Worm (Caenorhabditis elegans): Measurements from ENCODE around the gene B0252.1.

The B0252.1 gene

DNA sequence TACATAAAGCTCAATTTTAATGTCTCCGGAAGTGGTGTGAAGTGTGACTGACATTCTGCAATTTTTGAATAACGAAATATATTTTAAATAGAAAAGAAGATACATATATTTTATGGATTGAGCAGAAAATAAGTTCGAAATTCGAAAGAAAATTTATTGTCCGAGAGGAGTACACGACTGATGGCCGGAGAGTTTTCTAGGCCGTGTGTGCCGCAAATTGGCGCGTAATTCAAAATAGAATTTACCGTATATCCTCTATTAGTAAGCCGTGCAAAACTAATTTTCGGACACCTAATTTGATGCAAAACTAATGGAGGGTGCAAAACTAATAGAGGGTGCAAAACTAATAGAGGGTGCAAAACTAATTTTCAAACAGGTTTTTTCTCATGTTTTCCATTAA lies 6.2 kb upstream of the B0252.1 start, which contains the start of gene cyn-10 (continued):
- TF ChIP-seq mes-2 (tag; optimal IDR thresholded peaks at IDR 0.05; ENCODE audit: poor library complexity, severe bottlenecking) (peak; percentile 100), nhr-237 (tag; optimal IDR thresholded peaks at IDR 0.05) (no peak), nhr-102 (tag; optimal IDR thresholded peaks at IDR 0.05) (peak; percentile 66), ZK337.2 (GFP tag; IDR thresholded peaks at IDR 0.05) (peak; percentile 98), T26A8.4 (GFP tag; IDR thresholded peaks at IDR 0.05) (peak; percentile 77; the same call in 1 of the 2 replicates), aha-1 (tag) (peak; percentile 99), zfp-3 (GFP tag; conservative IDR thresholded peaks at IDR 0.05) (peak; percentile 76; the same call in 1 of the 2 replicates), dmd-6 (GFP tag; IDR thresholded peaks at IDR 0.05) (peak; percentile 83)

ce11 chrII:6915875-6916274 lies 3.6 kb upstream of the B0252.1 start, which contains the start of gene B0252.8:
Gene B0252.8 (plus strand): TSS chrII:6916166.
- TF ChIP-seq zfp-3 (GFP tag; conservative IDR thresholded peaks at IDR 0.05) (no peak), vab-7 (GFP tag; IDR thresholded peaks at IDR 0.05) (no peak)

DNA sequence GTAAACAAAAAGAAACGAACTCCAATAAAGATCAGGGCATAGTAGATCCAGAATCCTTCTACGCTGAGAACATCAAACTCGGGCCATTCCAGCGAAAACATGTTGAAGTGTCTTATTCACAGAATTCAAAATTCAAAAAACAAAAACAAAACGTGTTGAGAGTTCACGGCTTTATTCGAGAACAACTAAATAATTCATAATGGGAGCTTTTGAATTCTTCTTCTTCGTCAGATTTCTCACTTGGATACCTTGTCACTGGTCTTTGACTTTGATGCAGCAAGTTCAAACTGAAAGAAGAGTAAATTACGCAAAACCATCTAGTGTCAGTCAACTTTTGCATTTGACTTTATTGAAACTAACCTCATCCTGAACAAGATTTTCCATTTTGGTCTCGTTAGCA lies 1.8 kb upstream of the B0252.1 start, which contains the start of gene B0252.11:
TSS of gene B0252.11 (minus strand) at position 101 of the 400 bp plus-strand sequence.
- TF ChIP-seq aha-1 (tag) (peak; percentile 42), zfp-3 (GFP tag; conservative IDR thresholded peaks at IDR 0.05) (no peak)

DNA sequence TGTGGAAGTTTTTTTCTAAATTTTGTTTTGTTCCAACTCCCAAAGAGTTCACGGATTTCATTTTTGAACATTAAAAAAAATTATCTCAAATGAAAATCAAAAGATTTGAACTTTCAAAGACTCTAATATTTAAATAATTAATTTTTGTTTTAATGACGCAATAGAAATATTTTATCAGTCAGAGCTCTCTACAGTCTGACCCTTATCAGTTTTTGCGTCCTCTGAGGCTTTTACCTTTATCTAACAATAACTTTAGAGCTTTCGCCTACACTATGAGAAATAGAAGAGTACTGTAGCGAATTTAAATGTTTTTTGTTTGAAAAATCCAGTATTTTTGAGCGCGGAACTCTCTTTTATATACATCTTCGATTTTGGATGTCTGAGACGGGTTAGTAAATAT lies 618 bp upstream of the B0252.1 start, which contains the start of gene B0252.5:
TSS of gene B0252.5 (minus strand) at position 17 of the 400 bp plus-strand sequence.
- no peak for TF ChIP-seq php-3 (GFP tag; IDR thresholded peaks at IDR 0.05)
- TF ChIP-seq daf-16 (GFP tag; optimal IDR thresholded peaks at IDR 0.05): no peak
- peak; percentile 27 for TF ChIP-seq daf-16 (tag; optimal IDR thresholded peaks at IDR 0.05)
- TF ChIP-seq snpc-1.2 (GFP tag; IDR thresholded peaks at IDR 0.05): no peak
- no peak for TF ChIP-seq hlh-11 (tag; optimal IDR thresholded peaks at IDR 0.05)
- TF ChIP-seq zfp-2 (tag; optimal IDR thresholded peaks at IDR 0.05): no peak
- TF ChIP-seq Y5F2A.4 (GFP tag; optimal IDR thresholded peaks at IDR 0.05): no peak
- no peak for TF ChIP-seq nhr-102 (tag; optimal IDR thresholded peaks at IDR 0.05)
- peak; percentile 77 for TF ChIP-seq pqm-1 (tag; optimal IDR thresholded peaks at IDR 0.05)

ce11 chrII:6923792-6924191 lies 4.3 kb downstream of the B0252.1 start:
- TF ChIP-seq nhr-77 (tag; optimal IDR thresholded peaks at IDR 0.05): no peak
- no peak for TF ChIP-seq Y105C5A.15 (GFP tag; IDR thresholded peaks at IDR 0.05)
- no peak for TF ChIP-seq snpc-4 (tag; optimal IDR thresholded peaks at IDR 0.05)
- TF ChIP-seq ztf-7 (tag; optimal IDR thresholded peaks at IDR 0.05): no peak
- TF ChIP-seq ceh-44 (GFP tag; IDR thresholded peaks at IDR 0.05): no peak
- no peak for TF ChIP-seq attf-4 (tag; optimal IDR thresholded peaks at IDR 0.05)
- no peak for TF ChIP-seq unc-62 (GFP tag; optimal IDR thresholded peaks at IDR 0.05 in 1 of 2)
- TF ChIP-seq unc-62 (tag; optimal IDR thresholded peaks at IDR 0.05): no peak
- TF ChIP-seq lsy-2 (tag; optimal IDR thresholded peaks at IDR 0.05): no peak

DNA sequence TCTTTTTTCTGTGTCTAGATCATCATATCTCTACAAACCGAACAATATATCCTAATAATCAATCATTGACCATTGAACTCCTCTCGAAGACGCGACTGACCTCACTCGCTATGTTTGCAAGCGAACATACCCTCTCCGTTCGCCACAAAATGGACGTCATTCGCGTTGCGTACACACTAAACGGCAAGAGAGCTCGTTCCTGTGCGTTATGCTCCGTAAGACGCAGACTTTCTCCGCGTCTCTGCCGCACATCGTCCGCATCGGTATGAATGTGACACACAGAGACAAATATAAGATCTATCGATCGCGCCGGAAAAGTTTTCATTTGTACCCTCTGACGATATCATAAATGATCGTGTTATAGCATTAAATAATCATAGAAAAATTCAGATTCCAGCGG lies 6.6 kb downstream of the B0252.1 start:
- TF ChIP-seq hif-1 (tag; optimal IDR thresholded peaks at IDR 0.05) (no peak), madf-9 (GFP tag; conservative IDR thresholded peaks at IDR 0.05) (peak; percentile 81), ceh-62 (tag; optimal IDR thresholded peaks at IDR 0.05) (no peak)

ce11 chrII:6926488-6926887 lies 7.0 kb downstream of the B0252.1 start:
- TF ChIP-seq aly-2 (tag; optimal IDR thresholded peaks at IDR 0.05): no peak
- TF ChIP-seq lin-39 (tag; optimal IDR thresholded peaks at IDR 0.05): no peak
- peak; percentile 0 for TF ChIP-seq spr-1 (tag; optimal IDR thresholded peaks at IDR 0.05)
- no peak for TF ChIP-seq ceh-82 (tag; optimal IDR thresholded peaks at IDR 0.05)
- TF ChIP-seq ceh-32 (tag; optimal IDR thresholded peaks at IDR 0.05; ENCODE audit: poor library complexity): peak; percentile 0
- TF ChIP-seq zag-1 (tag; optimal IDR thresholded peaks at IDR 0.05): no peak
- TF ChIP-seq zfp-2 (tag; optimal IDR thresholded peaks at IDR 0.05): no peak
- TF ChIP-seq daf-16 (GFP tag; optimal IDR thresholded peaks at IDR 0.05): peak; percentile 18 to 40
- TF ChIP-seq daf-16 (tag; optimal IDR thresholded peaks at IDR 0.05): peak; percentile 69
- peak; percentile 46 to 79 for TF ChIP-seq lsy-2 (tag; optimal IDR thresholded peaks at IDR 0.05)
- peak; percentile 46 for TF ChIP-seq dpl-1 (GFP tag; optimal IDR thresholded peaks at IDR 0.05)
- TF ChIP-seq mdt-29 (GFP tag; IDR thresholded peaks at IDR 0.05): no peak
- peak; percentile 93 for TF ChIP-seq dve-1 (tag; optimal IDR thresholded peaks at IDR 0.05; ENCODE audit: insufficient read depth)
- peak; percentile 63; the same call in 1 of the 2 replicates for TF ChIP-seq php-3 (GFP tag; IDR thresholded peaks at IDR 0.05)
- no peak for TF ChIP-seq nhr-41 (GFP tag; IDR thresholded peaks at IDR 0.05)
- TF ChIP-seq mxl-3 (GFP tag; optimal IDR thresholded peaks at IDR 0.05): peak; percentile 78
- no peak for TF ChIP-seq Y48G9A.11 (GFP tag; IDR thresholded peaks at IDR 0.05)
